Worm (Caenorhabditis elegans) whole organism, late embryonic: ENCODE measurements around the gene bed-1.
A peak's percentile ranks its signal among the peaks of the same experiment; 100 is the strongest.

Experiments used
- F13H6.1 ChIP-seq: sonication (generic microtip); optimal IDR thresholded peaks from 2 replicates; lab custom pipeline; 2016; ENCODE audit warnings: missing genetic modification characterization, missing compliant biosample characterization
- Y22D7AL.16 ChIP-seq: sonication (generic microtip); optimal IDR thresholded peaks from 2 replicates; lab custom pipeline; 2016; ENCODE audit warnings: missing genetic modification characterization, missing compliant biosample characterization
- ahr-1 ChIP-seq: sonication (generic microtip); optimal IDR thresholded peaks from 2 replicates; lab custom pipeline; 2016; ENCODE audit warnings: missing genetic modification characterization, missing compliant biosample characterization
- ceh-2 ChIP-seq: sonication (generic microtip); optimal IDR thresholded peaks from 2 replicates; lab custom pipeline; 2016; ENCODE audit warnings: missing genotype, missing genetic modification characterization, missing compliant biosample characterization
- ceh-24 ChIP-seq: sonication (generic microtip); optimal IDR thresholded peaks from 2 replicates; lab custom pipeline; 2016; ENCODE audit warnings: mild to moderate bottlenecking, missing genetic modification characterization, missing compliant biosample characterization
- ceh-30 ChIP-seq: fragments of 150-350 bp; optimal IDR thresholded peaks from 2 replicates; lab custom pipeline; 2014; ENCODE audit warnings: missing biosample characterization, missing genetic modification characterization
- ceh-45 ChIP-seq: fragments of 200-800 bp; sonication (Bioruptor generic); IDR thresholded peaks from 2 replicates; pipeline ENCODE4 v1.3.6; 2022; ENCODE audit warnings: missing genetic modification reagents, missing genetic modification characterization, missing compliant biosample characterization
- ceh-48 ChIP-seq: sonication (generic microtip); optimal IDR thresholded peaks from 2 replicates; lab custom pipeline; 2016; ENCODE audit warnings: missing genetic modification characterization, inconsistent platforms, missing compliant biosample characterization
- ceh-9 ChIP-seq: sonication (generic microtip); optimal IDR thresholded peaks from 2 replicates; lab custom pipeline; 2016; ENCODE audit warnings: mild to moderate bottlenecking, missing genetic modification characterization, inconsistent platforms, missing compliant biosample characterization
- dmd-4 ChIP-seq: sonication (generic microtip); optimal IDR thresholded peaks from 2 replicates; lab custom pipeline; 2016; ENCODE audit warnings: borderline replicate concordance, missing genetic modification characterization, missing compliant biosample characterization
- dve-1 ChIP-seq: sonication (generic microtip); optimal IDR thresholded peaks from 2 replicates; lab custom pipeline; 2017; ENCODE audit warnings: antibody characterized with exemption, mild to moderate bottlenecking, missing genetic modification characterization, missing compliant biosample characterization
- elt-2 ChIP-seq: sonication (generic microtip); optimal IDR thresholded peaks from 2 replicates; lab custom pipeline; 2016; ENCODE audit warnings: missing genetic modification reagents, missing genetic modification characterization, missing compliant biosample characterization
- ets-4 ChIP-seq: sonication (generic microtip); optimal IDR thresholded peaks from 2 replicates; lab custom pipeline; 2016; ENCODE audit warnings: missing genetic modification characterization, missing compliant biosample characterization
- fkh-6 ChIP-seq: sonication (generic microtip); optimal IDR thresholded peaks from 2 replicates; lab custom pipeline; 2016; ENCODE audit warnings: missing genetic modification characterization, missing compliant biosample characterization
- hlh-13 ChIP-seq: fragments of 200-800 bp; sonication (Bioruptor generic); optimal IDR thresholded peaks from 2 replicates; lab custom pipeline; 2018; ENCODE audit warnings: mild to moderate bottlenecking, missing genetic modification characterization, missing compliant biosample characterization
- hlh-15 ChIP-seq: sonication (generic microtip); optimal IDR thresholded peaks from 2 replicates; lab custom pipeline; 2016; ENCODE audit warnings: missing genetic modification characterization, missing compliant biosample characterization
- hlh-30 ChIP-seq: sonication (generic microtip); optimal IDR thresholded peaks from 2 replicates; lab custom pipeline; 2017; ENCODE audit warnings: antibody characterized with exemption, missing genetic modification characterization, missing compliant biosample characterization; ENCODE audit not compliant: insufficient read depth
- lim-6 ChIP-seq: sonication (generic microtip); optimal IDR thresholded peaks from 2 replicates; lab custom pipeline; 2016; ENCODE audit warnings: missing genetic modification characterization, missing compliant biosample characterization
- lin-11 ChIP-seq: fragments of 200-800 bp; sonication (Bioruptor generic); optimal IDR thresholded peaks from 2 replicates; lab custom pipeline; 2018; ENCODE audit warnings: mild to moderate bottlenecking, missing genetic modification characterization, missing compliant biosample characterization
- mec-3 ChIP-seq: sonication (generic microtip); optimal IDR thresholded peaks from 2 replicates; lab custom pipeline; 2016; ENCODE audit warnings: borderline replicate concordance, missing genetic modification characterization, missing compliant biosample characterization
- nhr-11 ChIP-seq: fragments of 150-350 bp; optimal IDR thresholded peaks from 2 replicates; lab custom pipeline; 2014; ENCODE audit warnings: missing biosample characterization, missing genetic modification characterization
- nhr-232 ChIP-seq: sonication (generic microtip); optimal IDR thresholded peaks from 2 replicates; lab custom pipeline; 2016; ENCODE audit warnings: missing genetic modification characterization, missing compliant biosample characterization
- pag-3 ChIP-seq: sonication (generic microtip); optimal IDR thresholded peaks from 2 replicates; lab custom pipeline; 2016; ENCODE audit warnings: missing compliant biosample characterization, missing genetic modification characterization, borderline replicate concordance
- pha-2 ChIP-seq: sonication (generic microtip); optimal IDR thresholded peaks from 2 replicates; lab custom pipeline; 2017; ENCODE audit warnings: mild to moderate bottlenecking, missing genetic modification characterization, missing compliant biosample characterization
- pha-4 ChIP-seq: fragments of 150-350 bp; optimal IDR thresholded peaks from 2 replicates; lab custom pipeline; 2018; ENCODE audit warnings: missing biosample characterization, missing genetic modification reagents, missing genetic modification characterization
- sox-4 ChIP-seq: sonication (generic microtip); optimal IDR thresholded peaks from 2 replicates; lab custom pipeline; 2017; ENCODE audit warnings: mild to moderate bottlenecking, missing genetic modification characterization, inconsistent platforms, missing compliant biosample characterization
- tbx-7 ChIP-seq: sonication (generic microtip); optimal IDR thresholded peaks from 2 replicates; lab custom pipeline; 2016; ENCODE audit warnings: missing genotype, missing genetic modification characterization, missing compliant biosample characterization
- unc-3 ChIP-seq, 2 experiments: fragments of 200-800 bp in 1 of 2; sonication (Bioruptor generic) in 1 of 2; sonication (generic microtip) in 1 of 2; conservative IDR thresholded peaks in 1 of 2; optimal IDR thresholded peaks in 1 of 2; 2 replicates each; pipeline versions ENCODE4 v1.3.6 to Lab custom; 2016 to 2022; ENCODE audit warnings: missing compliant biosample characterization in 2 of 2, missing genetic modification characterization in 2 of 2, missing genetic modification reagents in 1 of 2
- unc-42 ChIP-seq: sonication (generic microtip); optimal IDR thresholded peaks from 2 replicates; lab custom pipeline; 2016; ENCODE audit warnings: missing genotype, missing genetic modification characterization, missing compliant biosample characterization
- zip-5 ChIP-seq: sonication (generic microtip); optimal IDR thresholded peaks from 2 replicates; lab custom pipeline; 2016; ENCODE audit warnings: missing genetic modification characterization, missing compliant biosample characterization
- ztf-16 ChIP-seq: sonication (generic microtip); optimal IDR thresholded peaks from 2 replicates; lab custom pipeline; 2017; ENCODE audit warnings: missing genetic modification characterization, missing compliant biosample characterization

bed-1 gene

DNA sequence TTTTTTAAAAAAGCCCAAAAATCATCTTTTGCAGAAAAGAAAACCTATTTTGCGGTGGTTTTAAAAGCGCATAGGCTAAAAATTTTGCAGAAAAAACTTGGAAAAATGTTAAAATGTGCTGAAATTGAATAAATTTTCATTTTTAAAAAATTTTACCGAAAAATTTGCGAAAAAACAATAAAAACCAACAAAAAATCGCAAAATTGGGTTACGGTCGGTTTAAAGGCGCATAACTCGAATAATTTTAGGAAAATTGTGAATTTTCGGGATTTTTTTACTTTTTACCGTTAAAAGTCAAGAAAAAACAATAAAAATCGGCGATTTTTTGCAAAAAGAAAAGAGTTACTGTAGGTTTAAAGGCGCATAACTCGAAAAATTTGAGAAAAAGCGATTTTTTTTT, 531 bp upstream of the bed-1 start:
- no peak for TF ChIP-seq nhr-11 (tag; lab: Kevin White, UChicago)
- TF ChIP-seq zip-5 (tag; lab: Kevin White, UChicago): no peak
- no peak for TF ChIP-seq mec-3
- TF ChIP-seq F13H6.1 (tag; lab: Kevin White, UChicago): no peak
- TF ChIP-seq sox-4 (tag; lab: Kevin White, UChicago): no peak
- TF ChIP-seq pha-2: no peak
- no peak for TF ChIP-seq dve-1
- no peak for TF ChIP-seq ceh-30 (tag; lab: Kevin White, UChicago)
- no peak for TF ChIP-seq fkh-6 (tag; lab: Kevin White, UChicago)
- TF ChIP-seq ceh-9 (tag; lab: Kevin White, UChicago): no peak
- TF ChIP-seq hlh-15 (tag; lab: Kevin White, UChicago): no peak
- TF ChIP-seq tbx-7 (tag; lab: Kevin White, UChicago): no peak
- TF ChIP-seq ceh-45: no peak
- TF ChIP-seq ztf-16 (tag; lab: Kevin White, UChicago): no peak
- no peak for TF ChIP-seq ceh-24 (tag; lab: Kevin White, UChicago)

DNA sequence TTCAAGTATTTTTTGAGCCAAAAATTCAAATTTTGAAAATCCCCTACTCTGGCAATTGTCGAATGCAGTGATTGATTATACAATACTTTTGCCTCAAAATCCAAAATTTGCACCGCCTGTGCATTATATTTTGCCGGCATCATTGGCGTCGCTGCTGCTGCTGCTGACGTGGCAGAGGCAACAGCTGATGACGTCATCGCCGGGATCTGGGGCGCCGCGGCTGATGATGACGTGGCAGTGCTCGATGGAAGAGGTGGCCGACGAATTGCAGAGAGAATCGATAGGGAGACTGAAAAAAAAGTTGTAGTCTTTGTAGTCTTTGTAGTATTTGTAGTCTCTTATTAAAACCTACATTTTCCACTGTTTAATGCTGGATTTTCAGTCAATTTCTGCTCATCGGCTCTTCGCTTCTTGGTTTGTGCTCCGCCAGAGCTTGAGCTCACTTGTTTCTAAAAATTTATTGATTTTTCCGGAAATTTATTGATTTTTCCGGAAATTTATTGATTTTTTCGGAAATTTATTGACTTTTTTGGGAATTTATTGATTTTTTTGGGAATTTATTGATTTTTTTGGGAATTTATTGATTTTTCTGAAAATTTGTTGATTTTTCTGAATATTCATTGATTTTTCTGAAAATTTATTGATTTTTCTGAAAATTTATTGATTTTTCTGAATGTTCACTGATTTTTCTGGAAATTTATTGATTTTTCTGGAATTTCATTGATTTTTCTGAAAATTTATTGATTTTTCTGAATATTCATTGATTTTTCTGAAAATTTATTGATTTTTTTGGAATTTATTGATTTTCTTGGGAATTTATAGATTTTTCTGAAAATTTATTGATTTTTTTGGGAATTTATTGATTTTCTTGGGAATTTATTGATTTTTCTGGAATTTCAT, 3.7 kb downstream of the bed-1 start:
- TF ChIP-seq pag-3 (tag; lab: Kevin White, UChicago) (no peak), ceh-48 (tag; lab: Kevin White, UChicago) (peak; percentile 74), ahr-1 (tag; lab: Kevin White, UChicago) (no peak), ceh-30 (tag; lab: Kevin White, UChicago) (no peak)

DNA sequence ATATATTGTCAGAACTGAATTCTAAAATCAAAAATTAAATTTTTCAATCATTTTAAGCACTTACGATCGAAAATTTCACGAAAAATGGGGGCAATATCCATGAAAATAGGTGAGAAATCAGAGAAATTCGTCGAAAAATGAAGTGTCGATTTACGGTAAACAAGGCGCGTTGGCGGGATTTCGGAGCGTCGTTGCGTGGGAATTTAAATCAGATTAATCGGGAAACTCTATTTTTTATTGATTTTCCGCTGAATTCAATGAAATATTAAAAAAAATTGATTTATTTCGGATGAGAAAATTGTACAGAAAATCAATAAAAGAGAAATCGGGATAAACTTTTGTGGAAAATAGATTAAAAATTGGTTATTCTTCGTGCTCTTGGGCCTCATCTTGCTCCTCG, 5.5 kb downstream of the bed-1 start, which contains the start of gene Y39B6A.13:
Gene Y39B6A.13 (minus strand): TSS at position 166 of the 400 bp plus-strand sequence.
- TF ChIP-seq pag-3 (tag; lab: Kevin White, UChicago): no peak
- no peak for TF ChIP-seq hlh-13 (GFP tag; lab: Kevin White, UChicago)
- TF ChIP-seq Y22D7AL.16 (tag; lab: Kevin White, UChicago): no peak
- no peak for TF ChIP-seq lim-6 (tag; lab: Kevin White, UChicago)
- TF ChIP-seq elt-2 (tag; lab: Kevin White, UChicago): no peak
- peak; percentile 21 for TF ChIP-seq ceh-48 (tag; lab: Kevin White, UChicago)
- no peak for TF ChIP-seq ceh-24 (tag; lab: Kevin White, UChicago)
- TF ChIP-seq unc-42 (tag; lab: Kevin White, UChicago): peak; percentile 35

DNA sequence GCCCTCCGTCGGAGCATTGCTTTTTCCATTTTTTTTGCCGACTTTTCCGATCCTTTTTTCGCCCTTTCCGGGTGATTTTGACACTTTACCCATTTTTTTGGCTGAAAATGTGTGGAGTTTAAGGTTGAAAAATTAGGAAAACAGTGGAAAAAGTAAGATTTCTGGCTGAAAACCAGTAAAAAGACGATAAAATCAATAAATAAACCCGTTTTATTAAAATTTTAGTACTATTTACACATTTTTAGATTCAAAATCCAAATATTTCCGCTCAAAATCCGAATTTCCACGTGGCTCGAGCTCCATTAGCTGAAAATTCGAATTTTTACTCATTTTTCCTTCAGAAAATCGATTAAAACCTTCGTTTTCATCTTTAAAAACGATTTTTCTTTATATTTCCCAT, 6.4 kb downstream of the bed-1 start, which contains the start of gene pro-3:
Gene pro-3 (minus strand): TSS at position 101 of the 400 bp plus-strand sequence.
- TF ChIP-seq dmd-4 (tag; lab: Kevin White, UChicago) (no peak), pha-4 (tag; lab: Kevin White, UChicago) (no peak), ceh-30 (tag; lab: Kevin White, UChicago) (no peak), hlh-13 (GFP tag; lab: Kevin White, UChicago) (no peak), unc-3 (GFP tag; conservative IDR thresholded peaks at IDR 0.05; lab: Robert Waterston, UW) (no peak), unc-3 (tag; optimal IDR thresholded peaks at IDR 0.05; lab: Kevin White, UChicago) (no peak), lin-11 (tag; lab: Kevin White, UChicago) (no peak), ceh-45 (no peak), ceh-2 (no peak), hlh-30 (tag; lab: Kevin White, UChicago) (no peak), nhr-232 (no peak), ceh-24 (tag; lab: Kevin White, UChicago) (no peak), nhr-11 (tag; lab: Kevin White, UChicago) (no peak), ets-4 (no peak)
